Fruit fly (Drosophila melanogaster) whole organism, wandering third instar larva: ENCODE measurements around the gene CG7378.

Source experiments
- CG32264 ChIP-seq: fragments of 200-800 bp; sonication (Bioruptor generic); optimal IDR thresholded peaks from 2 replicates; lab custom pipeline; 2016; ENCODE audit warnings: missing biosample characterization, missing genetic modification characterization
- CrebA ChIP-seq: fragments of 200-800 bp; sonication (Bioruptor generic); optimal IDR thresholded peaks from 2 replicates; lab custom pipeline; 2016; ENCODE audit warnings: missing biosample characterization, mild to moderate bottlenecking, missing genetic modification characterization, borderline replicate concordance
- Dfd ChIP-seq: fragments of >200 bp; optimal IDR thresholded peaks from 2 replicates; lab custom pipeline; 2017; ENCODE audit warnings: missing biosample characterization, missing genetic modification characterization
- Dif ChIP-seq: fragments of 200-275, 200-300 bp; sonication (Bioruptor generic); optimal IDR thresholded peaks from 2 replicates; lab custom pipeline; 2018; ENCODE audit warnings: missing biosample characterization, missing genetic modification characterization; ENCODE audit not compliant: partially characterized antibody
- HLH106 ChIP-seq: fragments of 200-800 bp; optimal IDR thresholded peaks from 3 replicates; lab custom pipeline; 2019; ENCODE audit warnings: missing biosample characterization, mild to moderate bottlenecking, missing genetic modification characterization, moderate library complexity
- Hnf4 ChIP-seq: fragments of 200-800 bp; sonication (Bioruptor generic); optimal IDR thresholded peaks from 2 replicates; lab custom pipeline; 2016; ENCODE audit warnings: missing biosample characterization, mild to moderate bottlenecking, missing genetic modification characterization
- Hr78 ChIP-seq: fragments of >200 bp; optimal IDR thresholded peaks from 2 replicates; lab custom pipeline; 2017; ENCODE audit warnings: missing biosample characterization, missing genetic modification characterization
- Hr83 ChIP-seq: fragments of 200-300 bp; sonication (Bioruptor generic); optimal IDR thresholded peaks from 2 replicates; lab custom pipeline; 2016; ENCODE audit warnings: missing biosample characterization, mild to moderate bottlenecking, missing genetic modification characterization, moderate library complexity; ENCODE audit not compliant: poor library complexity, severe bottlenecking
- Mio ChIP-seq: sonication (Bioruptor generic); optimal IDR thresholded peaks from 2 replicates; lab custom pipeline; 2016; ENCODE audit warnings: missing biosample characterization, missing genetic modification characterization
- OdsH ChIP-seq: fragments of 200-800 bp; sonication (Bioruptor generic); optimal IDR thresholded peaks from 2 replicates; lab custom pipeline; 2016; ENCODE audit warnings: missing biosample characterization, mild to moderate bottlenecking, missing genetic modification characterization
- Rel ChIP-seq, 2 experiments: fragments of 200-800 bp; sonication (Bioruptor generic) in 1 of 2; optimal IDR thresholded peaks; 2 replicates in 1 of 2; 3 replicates in 1 of 2; lab custom pipeline; 2016 to 2019; ENCODE audit warnings: mild to moderate bottlenecking in 2 of 2, missing biosample characterization in 2 of 2, missing genetic modification characterization in 2 of 2, moderate library complexity in 1 of 2
- dl ChIP-seq, 2 experiments: fragments of 175-275, 200-275 bp in 1 of 2; fragments of 200-275 bp in 1 of 2; sonication (Bioruptor generic); optimal IDR thresholded peaks; lab custom pipeline; 2018; ENCODE audit warnings: mild to moderate bottlenecking in 2 of 2, missing biosample characterization in 2 of 2, missing genetic modification characterization in 2 of 2, moderate library complexity in 2 of 2; ENCODE audit not compliant: partially characterized antibody in 2 of 2, insufficient read depth in 1 of 2
- dmrt93B ChIP-seq: fragments of 200-800 bp; sonication (Bioruptor generic); optimal IDR thresholded peaks from 2 replicates; lab custom pipeline; 2018; ENCODE audit warnings: missing biosample characterization, mild to moderate bottlenecking, missing genetic modification characterization
- dsf ChIP-seq: sonication (Bioruptor generic); optimal IDR thresholded peaks from 2 replicates; lab custom pipeline; 2016; ENCODE audit warnings: missing biosample characterization, missing genetic modification characterization, borderline replicate concordance
- foxo ChIP-seq, 2 experiments: fragments of 200-800 bp; sonication (Bioruptor generic); optimal IDR thresholded peaks; 2 replicates in 1 of 2; 3 replicates in 1 of 2; lab custom pipeline; 2016 to 2017; ENCODE audit warnings: missing biosample characterization in 2 of 2, missing genetic modification characterization in 2 of 2
- fru ChIP-seq: fragments of 200-800 bp; sonication (Bioruptor generic); optimal IDR thresholded peaks from 3 replicates; lab custom pipeline; 2016; ENCODE audit warnings: missing biosample characterization, mild to moderate bottlenecking, missing genetic modification characterization
- h ChIP-seq: fragments of 200-800 bp; sonication (Bioruptor generic); optimal IDR thresholded peaks from 3 replicates; lab custom pipeline; 2016; ENCODE audit warnings: missing biosample characterization, mild to moderate bottlenecking, missing genetic modification characterization
- jim ChIP-seq: fragments of 175-275, 200-325 bp; sonication (Bioruptor generic); optimal IDR thresholded peaks from 2 replicates; lab custom pipeline; 2016; ENCODE audit warnings: missing biosample characterization, mild to moderate bottlenecking, missing genetic modification characterization
- lola ChIP-seq: fragments of >200 bp; optimal IDR thresholded peaks from 2 replicates; lab custom pipeline; 2017; ENCODE audit warnings: missing biosample characterization, missing genetic modification characterization
- pan ChIP-seq: fragments of >200 bp; optimal IDR thresholded peaks from 2 replicates; lab custom pipeline; 2017
- rgr ChIP-seq: fragments of 200-800 bp; sonication (Bioruptor generic); optimal IDR thresholded peaks from 3 replicates; lab custom pipeline; 2016; ENCODE audit warnings: missing biosample characterization, mild to moderate bottlenecking, missing genetic modification characterization
- sv ChIP-seq: fragments of 200-800 bp; sonication (Bioruptor generic); optimal IDR thresholded peaks from 3 replicates; lab custom pipeline; 2016; ENCODE audit warnings: missing biosample characterization, missing genetic modification characterization
- usp ChIP-seq: fragments of >200 bp; optimal IDR thresholded peaks from 2 replicates; lab custom pipeline; 2017; ENCODE audit warnings: missing biosample characterization, missing genetic modification characterization
- woc ChIP-seq: sonication (Bioruptor generic); optimal IDR thresholded peaks from 2 replicates; lab custom pipeline; 2016; ENCODE audit warnings: missing biosample characterization, mild to moderate bottlenecking, missing genetic modification characterization

The CG7378 gene

dm6 chrX:18938127-18938939 lies 38.1 kb downstream of the CG7378 start (continued):
- TF ChIP-seq Rel (GFP tag; optimal IDR thresholded peaks at IDR 0.05; lab: Kevin White, UChicago) = peak; percentile 56
- no peak for TF ChIP-seq Rel (tag; optimal IDR thresholded peaks at IDR 0.05; lab: Kevin White, UChicago)
- peak; percentile 61 for TF ChIP-seq woc
- peak; percentile 59 for TF ChIP-seq Hnf4 (GFP tag; lab: Kevin White, UChicago)
- TF ChIP-seq dmrt93B (GFP tag; lab: Kevin White, UChicago) = peak; percentile 33
- TF ChIP-seq fru (GFP tag; lab: Kevin White, UChicago) = peak; percentile 69
- peak; percentile 72 for TF ChIP-seq HLH106 (tag; lab: Kevin White, UChicago)
- no peak for TF ChIP-seq Hr78 (GFP tag; lab: Kevin White, UChicago)
- peak; percentile 57 for TF ChIP-seq h
- no peak for TF ChIP-seq jim (GFP tag; lab: Kevin White, UChicago)
- no peak for TF ChIP-seq Mio (GFP tag; lab: Kevin White, UChicago)
- TF ChIP-seq CrebA = no peak

- TF ChIP-seq lola (GFP tag; lab: Kevin White, UChicago) (no peak), h (no peak), CG32264 (GFP tag; lab: Kevin White, UChicago) (no peak), dsf (GFP tag; lab: Kevin White, UChicago) (no peak), foxo (GFP tag; optimal IDR thresholded peaks at IDR 0.05; lab: Kevin White, UChicago) (no peak), woc (no peak), HLH106 (tag; lab: Kevin White, UChicago) (no peak)
These were observed 39.2 kb downstream of the CG7378 start for dm6 chrX:18939429-18939828.

dm6 chrX:18941980-18942379 lies 41.8 kb downstream of the CG7378 start:
- no peak for TF ChIP-seq pan
- no peak for TF ChIP-seq sv (GFP tag; lab: Kevin White, UChicago)

- TF ChIP-seq h (no peak), Dfd (GFP tag; lab: Kevin White, UChicago) (peak; percentile 68)
- TF ChIP-seq, all 38 proteins: peak for 1
These were observed 42.4 kb downstream of the CG7378 start for dm6 chrX:18942648-18943047.

dm6 chrX:18944139-18944538 lies 43.9 kb downstream of the CG7378 start:
- TF ChIP-seq woc = no peak
- TF ChIP-seq OdsH = no peak
- no peak for TF ChIP-seq Hr83 (GFP tag; lab: Kevin White, UChicago)
- TF ChIP-seq Dif (GFP tag; lab: Kevin White, UChicago) = no peak
- no peak for TF ChIP-seq dl (GFP tag; optimal IDR thresholded peaks at IDR 0.05; lab: Kevin White, UChicago; ENCODE audit: insufficient read depth in 1 of 2, partially characterized antibody in 2 of 2)
- no peak for TF ChIP-seq usp (GFP tag; lab: Kevin White, UChicago)
- no peak for TF ChIP-seq jim (GFP tag; lab: Kevin White, UChicago)
- no peak for TF ChIP-seq Hnf4 (GFP tag; lab: Kevin White, UChicago)
- no peak for TF ChIP-seq dsf (GFP tag; lab: Kevin White, UChicago)
- no peak for TF ChIP-seq CrebA
- TF ChIP-seq Rel (GFP tag; optimal IDR thresholded peaks at IDR 0.05; lab: Kevin White, UChicago) = no peak
- TF ChIP-seq Rel (tag; optimal IDR thresholded peaks at IDR 0.05; lab: Kevin White, UChicago) = no peak
- TF ChIP-seq rgr (GFP tag; lab: Kevin White, UChicago) = no peak
- TF ChIP-seq h = no peak
- no peak for TF ChIP-seq Mio (GFP tag; lab: Kevin White, UChicago)

dm6 chrX:18946832-18947231 lies 46.6 kb downstream of the CG7378 start:
- TF ChIP-seq Hr83 (GFP tag; lab: Kevin White, UChicago) (no peak), CG32264 (GFP tag; lab: Kevin White, UChicago) (no peak)
